Fruit fly (Drosophila melanogaster) whole organism, adult: Measurements from ENCODE around the gene CG43219.
A peak's percentile ranks its signal among the peaks of the same experiment; 100 is the strongest.

Experiments
- CG11617 ChIP-seq: fragments of 200-800 bp; sonication (Bioruptor generic); optimal IDR thresholded peaks from 2 replicates; lab custom pipeline; 2017; ENCODE audit warnings: mild to moderate bottlenecking, missing biosample characterization, missing genetic modification reagents, missing genetic modification characterization
- CG12768 ChIP-seq: fragments of 200-800 bp; sonication (Bioruptor generic); optimal IDR thresholded peaks from 2 replicates; lab custom pipeline; 2017; ENCODE audit warnings: missing biosample characterization, missing genetic modification characterization, mild to moderate bottlenecking, moderate library complexity, missing genetic modification reagents
- CG1620 ChIP-seq: fragments of 200-800 bp; sonication (Bioruptor generic); optimal IDR thresholded peaks from 2 replicates; lab custom pipeline; 2016; ENCODE audit warnings: missing biosample characterization, missing genetic modification characterization
- CG5204 ChIP-seq: fragments of 200-800 bp; sonication (Bioruptor generic); optimal IDR thresholded peaks from 2 replicates; lab custom pipeline; 2016; ENCODE audit warnings: missing biosample characterization, missing genetic modification characterization
- CG7101 ChIP-seq: fragments of 200-800 bp; sonication (Bioruptor generic); optimal IDR thresholded peaks from 2 replicates; lab custom pipeline; 2018; ENCODE audit warnings: missing biosample characterization, mild to moderate bottlenecking, missing genetic modification characterization, moderate library complexity
- Clk ChIP-seq: fragments of 200-800 bp; sonication (Bioruptor generic); optimal IDR thresholded peaks from 2 replicates; lab custom pipeline; 2017; ENCODE audit warnings: missing biosample characterization, missing genetic modification characterization
- Mnt ChIP-seq: fragments of 200-800 bp; sonication (Bioruptor generic); optimal IDR thresholded peaks from 2 replicates; lab custom pipeline; 2016; ENCODE audit warnings: missing biosample characterization, mild to moderate bottlenecking, missing genetic modification characterization
- bab1 ChIP-seq: fragments of 200-800 bp; sonication (Bioruptor generic); optimal IDR thresholded peaks from 3 replicates; lab custom pipeline; 2019; ENCODE audit warnings: missing biosample characterization, mild to moderate bottlenecking, missing genetic modification characterization, moderate library complexity
- cic ChIP-seq: fragments of 200-800 bp; sonication (Bioruptor generic); optimal IDR thresholded peaks from 2 replicates; lab custom pipeline; 2017; ENCODE audit warnings: missing biosample characterization, mild to moderate bottlenecking, missing genetic modification characterization, moderate library complexity
- kay ChIP-seq: fragments of 200-800 bp; sonication (Bioruptor generic); peaks from one replicate; lab custom pipeline; 2016; ENCODE audit warnings: missing biosample characterization, missing genetic modification characterization, borderline replicate concordance
- pad ChIP-seq: fragments of 200-800 bp; sonication (Bioruptor generic); optimal IDR thresholded peaks from 3 replicates; lab custom pipeline; 2017; ENCODE audit warnings: missing biosample characterization, missing genetic modification characterization, mild to moderate bottlenecking, moderate library complexity, missing genetic modification reagents
- tj ChIP-seq: fragments of 200-800 bp; sonication (Bioruptor generic); optimal IDR thresholded peaks from 3 replicates; lab custom pipeline; 2017; ENCODE audit warnings: missing biosample characterization, mild to moderate bottlenecking, missing genetic modification characterization, moderate library complexity

dm6 chr3L:21219160-21219559 is 1.0 kb upstream of the CG43219 start:
- no peak for TF ChIP-seq bab1 (GFP tag; lab: Kevin White, UChicago)
- no peak for TF ChIP-seq tj
- TF ChIP-seq cic (GFP tag; lab: Kevin White, UChicago) = peak; percentile 0
- no peak for TF ChIP-seq kay (GFP tag; lab: Kevin White, UChicago)
- no peak for TF ChIP-seq CG12768 (GFP tag; lab: Kevin White, UChicago)
- no peak for TF ChIP-seq Clk (GFP tag; lab: Kevin White, UChicago)
- no peak for TF ChIP-seq CG11617 (GFP tag; lab: Kevin White, UChicago)
- no peak for TF ChIP-seq CG5204
- TF ChIP-seq pad (GFP tag; lab: Kevin White, UChicago) = no peak
- no peak for TF ChIP-seq CG7101
- no peak for TF ChIP-seq Mnt
- no peak for TF ChIP-seq CG1620 (GFP tag; lab: Kevin White, UChicago)
